Fruit fly (Drosophila melanogaster): ENCODE data around the gene CG6026.

DNA sequence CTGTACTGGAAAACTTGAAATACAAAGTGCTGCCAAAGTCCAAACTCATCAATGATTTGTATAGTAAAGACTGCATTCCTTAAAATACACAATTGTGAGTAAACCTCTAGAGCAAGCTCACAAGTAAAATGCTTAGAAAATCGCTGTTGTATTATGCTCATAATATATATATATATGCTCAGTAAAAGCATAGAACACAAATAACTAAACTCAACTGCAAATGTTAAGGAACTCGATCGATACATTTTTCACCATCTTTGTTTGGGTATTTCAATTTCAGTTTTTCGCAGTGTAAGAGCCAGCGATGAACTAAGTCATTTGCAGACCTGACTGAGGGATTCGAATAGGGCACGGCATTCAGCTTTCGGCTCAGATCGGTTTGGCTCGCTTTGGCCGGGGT lies 45.8 kb downstream of the CG6026 start:
- TF ChIP-seq psq (optimal IDR thresholded peaks at IDR 0.05) (no peak), ttk (optimal IDR thresholded peaks at IDR 0.05) (no peak), h (optimal IDR thresholded peaks at IDR 0.05) (no peak), Myc (optimal IDR thresholded peaks at IDR 0.05) (no peak)
